Worm (Caenorhabditis elegans) whole organism, L2 larva: ENCODE measurements around the gene BE10.1.

Source experiments
- F13H6.1 ChIP-seq: sonication (generic microtip); optimal IDR thresholded peaks from 2 replicates; lab custom pipeline; 2016; ENCODE audit warnings: missing genetic modification characterization, missing compliant biosample characterization
- ama-1 ChIP-seq: fragments of 150-350 bp; optimal IDR thresholded peaks from 2 replicates; lab custom pipeline; 2018; ENCODE audit warnings: inconsistent platforms
- dmd-4 ChIP-seq: sonication (generic microtip); optimal IDR thresholded peaks from 2 replicates; lab custom pipeline; 2017; ENCODE audit warnings: missing biosample characterization, missing genetic modification characterization
- fos-1 ChIP-seq: fragments of 150-350 bp; optimal IDR thresholded peaks from 2 replicates; lab custom pipeline; 2014; ENCODE audit warnings: missing biosample characterization, missing genetic modification characterization
- unc-62 ChIP-seq: fragments of 150-350 bp; optimal IDR thresholded peaks from 2 replicates; lab custom pipeline; 2014; ENCODE audit warnings: missing biosample characterization, missing genetic modification reagents, missing genetic modification characterization

ce11 chrIII:12757367-12757766 is 32.0 kb downstream of the BE10.1 start, which contains the start of gene srw-9:
- TF ChIP-seq ama-1 (lab: Kevin White, UChicago) (no peak), fos-1 (tag; lab: Kevin White, UChicago) (no peak), dmd-4 (no peak), F13H6.1 (tag; lab: Kevin White, UChicago) (no peak), unc-62 (GFP tag; lab: Kevin White, UChicago) (no peak)
